Fruit fly (Drosophila melanogaster): ENCODE data around the gene CG18473.

dm6 chr3R:9404104-9404512 lies 41.0 kb downstream of the CG18473 start, which contains the start of the genes CG9356, BBIP1 and CG8135:
- TF ChIP-seq CTCF (optimal IDR thresholded peaks at IDR 0.05), result no peak
- no peak for TF ChIP-seq CG8478 (optimal IDR thresholded peaks at IDR 0.05)

All from S2 (cell line).